Fruit fly (Drosophila melanogaster): ENCODE results near the gene CG6126.

dm6 chr3R:16225760-16226159 is 22.9 kb upstream of the CG6126 start:
- TF ChIP-seq EcR (GFP tag; optimal IDR thresholded peaks at IDR 0.05) (no peak), psq (optimal IDR thresholded peaks at IDR 0.05) (no peak), CG8478 (optimal IDR thresholded peaks at IDR 0.05) (no peak), pan (optimal IDR thresholded peaks at IDR 0.05) (no peak), Dll (optimal IDR thresholded peaks at IDR 0.05) (no peak)

Data from whole organism.